Worm (Caenorhabditis elegans): ENCODE measurements around the gene ZK488.5.

Gene ZK488.5

DNA sequence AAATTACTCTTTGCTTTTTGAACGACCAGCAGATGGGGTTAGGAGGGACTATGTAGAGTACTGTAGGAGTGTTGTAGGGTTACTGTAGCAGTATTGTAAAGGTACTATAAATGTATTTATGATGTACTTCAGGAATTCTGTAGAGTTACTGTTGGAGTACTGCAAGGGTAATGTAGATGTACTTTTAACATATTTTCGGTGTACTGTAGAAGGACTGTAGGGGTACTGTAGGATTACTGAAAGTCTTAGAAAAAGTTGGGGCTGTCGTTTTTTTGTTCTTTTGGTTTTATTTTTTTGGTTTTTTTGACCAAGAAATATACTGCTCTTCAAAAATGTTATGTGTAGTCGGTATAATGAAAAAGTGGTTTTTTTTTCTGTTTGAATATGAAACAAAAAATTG is 5.6 kb downstream of the ZK488.5 start:
- no peak for TF ChIP-seq lin-40 (tag; optimal IDR thresholded peaks at IDR 0.05)
- no peak for TF ChIP-seq die-1 (tag; optimal IDR thresholded peaks at IDR 0.05)

DNA sequence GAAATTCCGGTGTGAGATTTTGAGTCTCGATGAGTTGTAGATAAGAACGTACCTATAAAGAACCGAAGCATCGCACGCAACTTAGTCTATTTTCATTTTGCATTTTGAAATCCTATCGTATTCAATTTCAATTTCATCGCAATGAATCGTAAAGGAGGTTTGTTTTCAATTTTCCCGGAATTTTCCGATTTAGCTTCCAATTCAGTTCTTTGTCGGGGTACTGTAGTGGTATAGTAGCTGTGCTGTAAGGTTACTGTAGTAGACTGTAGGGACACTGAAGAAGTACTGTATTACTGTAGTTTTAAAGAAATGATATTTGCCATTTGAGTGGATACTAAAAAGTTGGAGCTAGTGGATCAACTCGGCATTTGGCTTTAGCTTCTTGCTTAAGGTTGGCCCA is 6.7 kb downstream of the ZK488.5 start:
- TF ChIP-seq hlh-26 (GFP tag; conservative IDR thresholded peaks at IDR 0.05) (no peak), ztf-28 (GFP tag; IDR thresholded peaks at IDR 0.05) (no peak), attf-6 (GFP tag; IDR thresholded peaks at IDR 0.05) (no peak), repo-1 (tag; optimal IDR thresholded peaks at IDR 0.05) (no peak), lin-54 (GFP tag; optimal IDR thresholded peaks at IDR 0.05) (no peak), madf-8 (GFP tag; conservative IDR thresholded peaks at IDR 0.05) (no peak), ztf-22 (GFP tag; optimal IDR thresholded peaks at IDR 0.05) (no peak), Y53F4B.3 (GFP tag; IDR thresholded peaks at IDR 0.05) (no peak), egl-18 (GFP tag; IDR thresholded peaks at IDR 0.05) (no peak), bed-1 (GFP tag; IDR thresholded peaks at IDR 0.05) (no peak), lsy-27 (tag; optimal IDR thresholded peaks at IDR 0.05; ENCODE audit: borderline replicate concordance, insufficient read depth) (no peak), nfya-2 (GFP tag; IDR thresholded peaks at IDR 0.05) (no peak)

DNA sequence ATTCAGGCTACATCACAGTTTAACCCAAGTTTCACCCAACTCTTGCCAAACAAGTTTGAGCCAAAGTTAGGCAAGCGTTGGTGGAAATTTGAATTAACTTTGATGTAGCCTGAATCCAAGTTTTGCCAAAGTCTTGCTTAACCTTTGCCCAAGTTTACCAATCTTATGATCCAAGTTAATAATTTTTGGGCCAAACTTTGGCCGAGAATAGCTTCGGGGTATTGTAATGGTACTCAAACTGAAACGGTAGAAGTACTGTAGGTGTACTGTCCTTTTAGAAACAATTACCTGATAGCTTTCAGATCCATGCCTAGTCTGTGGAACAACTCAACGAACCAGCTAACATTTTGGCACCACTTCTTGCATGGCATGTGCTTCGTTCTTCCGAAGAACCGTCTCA is 7.2 kb downstream of the ZK488.5 start, which contains the start of gene nhr-251:
TSS of gene nhr-251 (plus strand) at position 301 of the 400 bp plus-strand sequence.
- TF ChIP-seq ztf-26 (tag; optimal IDR thresholded peaks at IDR 0.05) = no peak
- TF ChIP-seq let-607 (tag; optimal IDR thresholded peaks at IDR 0.05) = no peak
- no peak for TF ChIP-seq cebp-2 (GFP tag; IDR thresholded peaks at IDR 0.05)
- TF ChIP-seq lin-35 (GFP tag; optimal IDR thresholded peaks at IDR 0.05) = no peak
- TF ChIP-seq zfh-2 (GFP tag; conservative IDR thresholded peaks at IDR 0.05) = no peak
- TF ChIP-seq F33H1.4 (GFP tag; IDR thresholded peaks at IDR 0.05) = no peak
- no peak for TF ChIP-seq ceh-91 (GFP tag; IDR thresholded peaks at IDR 0.05)

- TF ChIP-seq unc-62 (GFP tag; optimal IDR thresholded peaks at IDR 0.05) = no peak
These were observed 11.0 kb downstream of the ZK488.5 start, which contains the start of gene srlf-37 for ce11 chrV:604105-604504. Gene srlf-37, minus strand, starts transcription at chrV:604205.

DNA sequence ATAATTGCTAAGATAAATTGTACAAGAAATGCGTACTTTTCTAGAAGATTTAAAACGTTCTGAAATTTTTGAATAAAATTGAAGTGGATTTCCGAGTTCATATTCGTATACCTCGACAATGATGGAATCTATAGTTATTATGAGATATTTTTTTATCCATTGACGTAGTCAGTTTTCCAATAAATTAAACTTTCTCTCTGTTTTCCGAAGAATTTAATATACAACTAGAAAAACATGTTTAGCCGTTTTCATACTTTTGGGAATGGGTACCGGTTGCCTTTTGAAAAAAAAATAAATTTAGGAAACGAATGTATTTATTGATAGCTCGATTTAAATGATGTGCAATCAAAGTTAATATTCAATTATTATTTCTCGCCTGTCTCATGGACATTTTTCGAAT is 15.8 kb downstream of the ZK488.5 start, which contains the start of gene srw-109:
TSS of gene srw-109 (minus strand) at position 101 of the 400 bp plus-strand sequence.
- TF ChIP-seq ceh-100 (GFP tag; IDR thresholded peaks at IDR 0.05) = no peak

DNA sequence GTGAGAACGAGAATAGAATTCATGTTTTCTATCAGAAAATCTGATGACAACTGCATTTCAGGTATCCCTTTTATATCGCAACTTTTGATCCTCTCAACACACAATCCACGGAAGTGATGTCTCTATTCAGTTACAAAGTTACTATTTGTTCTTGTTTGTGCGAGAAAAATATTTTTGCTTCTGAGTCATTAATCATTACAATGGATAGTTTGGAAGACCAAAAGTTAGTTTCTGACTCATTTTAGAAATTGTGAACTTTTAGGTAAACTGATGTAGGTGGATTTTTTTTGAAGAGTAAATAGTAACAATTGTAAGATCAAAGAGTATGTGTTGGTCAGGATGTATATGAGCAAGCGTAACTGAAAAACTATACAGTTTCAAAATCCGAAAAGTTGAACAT is 16.6 kb downstream of the ZK488.5 start, which contains the start of gene srlf-36:
TSS of gene srlf-36 (minus strand) at position 101 of the 400 bp plus-strand sequence.
- TF ChIP-seq lag-1 (GFP tag; IDR thresholded peaks at IDR 0.05) (no peak), rpc-1 (optimal IDR thresholded peaks at IDR 0.05) (no peak), rpc-1 (tag; optimal IDR thresholded peaks at IDR 0.05) (no peak), cebp-2 (GFP tag; IDR thresholded peaks at IDR 0.05) (no peak), ZK185.1 (tag; optimal IDR thresholded peaks at IDR 0.05; ENCODE audit: poor library complexity, severe bottlenecking) (no peak), snpc-1.3 (tag; optimal IDR thresholded peaks at IDR 0.05; ENCODE audit: insufficient read depth) (no peak), lin-40 (tag; optimal IDR thresholded peaks at IDR 0.05) (no peak), tbx-9 (tag; optimal IDR thresholded peaks at IDR 0.05; ENCODE audit: borderline replicate concordance) (no peak), Y53F4B.3 (GFP tag; IDR thresholded peaks at IDR 0.05) (no peak), zim-3 (tag; optimal IDR thresholded peaks at IDR 0.05) (no peak), Y67H2A.10 (GFP tag; conservative IDR thresholded peaks at IDR 0.05) (no peak), C06A6.2 (GFP tag; conservative IDR thresholded peaks at IDR 0.05) (no peak), nhr-80 (tag; optimal IDR thresholded peaks at IDR 0.05) (no peak), F37B4.10 (GFP tag; IDR thresholded peaks at IDR 0.05) (no peak), cebp-1 (GFP tag; IDR thresholded peaks at IDR 0.05) (no peak), cebp-1 (tag; optimal IDR thresholded peaks at IDR 0.05) (no peak), die-1 (tag; optimal IDR thresholded peaks at IDR 0.05) (no peak), ceh-79 (tag; optimal IDR thresholded peaks at IDR 0.05) (no peak), lsl-1 (GFP tag; optimal IDR thresholded peaks at IDR 0.05) (no peak), snpc-3.4 (tag; optimal IDR thresholded peaks at IDR 0.05) (no peak), hrde-1 (tag; optimal IDR thresholded peaks at IDR 0.05; ENCODE audit: borderline replicate concordance) (no peak)

All from whole organism, young adult.